Worm (Caenorhabditis elegans): Measurements from ENCODE around the gene col-157.

DNA sequence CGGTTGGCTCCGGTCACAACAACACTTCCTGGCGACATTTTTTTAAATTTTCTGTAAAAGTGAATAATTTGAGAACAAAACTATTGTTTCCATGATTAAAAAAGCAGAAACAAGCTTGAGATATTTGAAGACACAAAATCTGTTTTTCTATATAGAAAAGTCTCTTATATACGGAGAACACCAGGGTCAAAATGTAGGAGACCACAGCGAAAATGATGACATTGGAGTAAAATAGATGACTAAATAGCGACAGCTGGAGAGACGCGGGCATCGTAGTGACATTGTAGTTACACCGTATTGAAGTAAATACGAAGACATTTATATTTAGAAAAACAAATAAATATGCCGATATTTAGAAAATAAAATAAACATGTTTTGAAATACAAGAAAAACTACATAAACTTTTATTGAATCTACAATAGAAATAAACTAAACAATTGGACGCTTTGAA, 32.3 kb downstream of the col-157 start, which contains the start of gene sdz-8:
- TF ChIP-seq him-1 (tag; optimal IDR thresholded peaks at IDR 0.05) (no peak), W03F9.2 (tag; optimal IDR thresholded peaks at IDR 0.05) (no peak)
